Fruit fly (Drosophila melanogaster) whole organism, prepupa: ENCODE data around the gene rt.

ENCODE experiments used
- Blimp-1 ChIP-seq: fragments of 200-800 bp; sonication (Bioruptor generic); optimal IDR thresholded peaks from 3 replicates; lab custom pipeline; 2017; ENCODE audit warnings: missing biosample characterization, missing genetic modification characterization, mild to moderate bottlenecking, moderate library complexity, missing genetic modification reagents
- CG10631 ChIP-seq: fragments of 200-800 bp; sonication (Bioruptor generic); optimal IDR thresholded peaks from 2 replicates; lab custom pipeline; 2016; ENCODE audit warnings: missing biosample characterization, missing genetic modification characterization
- CG10669 ChIP-seq: fragments of 200-800 bp; sonication (Bioruptor generic); optimal IDR thresholded peaks from 3 replicates; lab custom pipeline; 2018; ENCODE audit warnings: missing biosample characterization, mild to moderate bottlenecking, missing genetic modification characterization, moderate library complexity
- CG11294 ChIP-seq: fragments of 200-800 bp; sonication (Bioruptor generic); IDR thresholded peaks from 2 replicates; pipeline ENCODE4 v1.3.6; 2022; ENCODE audit warnings: missing biosample characterization, missing genetic modification characterization
- CG11762 ChIP-seq: fragments of 200-800 bp; sonication (Bioruptor generic); optimal IDR thresholded peaks from 3 replicates; lab custom pipeline; 2016; ENCODE audit warnings: missing biosample characterization, missing genetic modification characterization; ENCODE audit not compliant: insufficient read depth
- CG11902 ChIP-seq: fragments of 200-800 bp; sonication (Bioruptor generic); optimal IDR thresholded peaks from 3 replicates; lab custom pipeline; 2016; ENCODE audit warnings: missing biosample characterization, missing genetic modification characterization
- CG15336 ChIP-seq: fragments of 200-800 bp; sonication (Bioruptor generic); IDR thresholded peaks from 2 replicates; pipeline ENCODE4 v1.3.6; 2022; ENCODE audit warnings: missing biosample characterization, missing genetic modification characterization
- CG16779 ChIP-seq: fragments of 200-800 bp; sonication (Bioruptor generic); optimal IDR thresholded peaks from 3 replicates; lab custom pipeline; 2017; ENCODE audit warnings: missing biosample characterization, mild to moderate bottlenecking, missing genetic modification characterization
- CG31627 ChIP-seq: fragments of 200-800 bp; sonication (Bioruptor generic); optimal IDR thresholded peaks from 3 replicates; lab custom pipeline; 2016; ENCODE audit warnings: missing biosample characterization, missing genetic modification characterization
- CG32006 ChIP-seq: fragments of 200-800 bp; sonication (Bioruptor generic); optimal IDR thresholded peaks from 3 replicates; lab custom pipeline; 2017; ENCODE audit warnings: missing biosample characterization, mild to moderate bottlenecking, missing genetic modification characterization
- CG34406 ChIP-seq: fragments of 200-800 bp; sonication (Bioruptor generic); optimal IDR thresholded peaks from 3 replicates; lab custom pipeline; 2016; ENCODE audit warnings: missing biosample characterization, missing genetic modification characterization
- CG3919 ChIP-seq: fragments of 200-800 bp; sonication (Bioruptor generic); optimal IDR thresholded peaks from 3 replicates; lab custom pipeline; 2016; ENCODE audit warnings: missing biosample characterization, missing genetic modification characterization
- CG4318 ChIP-seq: fragments of 200-800 bp; sonication (Bioruptor generic); optimal IDR thresholded peaks from 3 replicates; lab custom pipeline; 2017; ENCODE audit warnings: missing biosample characterization, mild to moderate bottlenecking, missing genetic modification characterization
- CG6163 ChIP-seq: fragments of 200-800 bp; sonication (Bioruptor generic); IDR thresholded peaks from 3 replicates; pipeline ENCODE4 v1.3.6; 2022; ENCODE audit warnings: missing biosample characterization, missing genetic modification characterization
- CG6276 ChIP-seq: fragments of 200-800 bp; sonication (Bioruptor generic); optimal IDR thresholded peaks from 2 replicates; lab custom pipeline; 2017; ENCODE audit warnings: missing biosample characterization, mild to moderate bottlenecking, missing genetic modification characterization
- CG6792 ChIP-seq: fragments of 200-800 bp; sonication (Bioruptor generic); optimal IDR thresholded peaks from 3 replicates; lab custom pipeline; 2016; ENCODE audit warnings: missing biosample characterization, missing genetic modification characterization
- CG6808 ChIP-seq: fragments of 200-800 bp; sonication (Bioruptor generic); optimal IDR thresholded peaks from 3 replicates; lab custom pipeline; 2017; ENCODE audit warnings: missing biosample characterization, missing genetic modification characterization, mild to moderate bottlenecking, moderate library complexity, missing genetic modification reagents
- CG6854 ChIP-seq: fragments of 200-800 bp; sonication (Bioruptor generic); optimal IDR thresholded peaks from 2 replicates; lab custom pipeline; 2017; ENCODE audit warnings: missing biosample characterization, mild to moderate bottlenecking, missing genetic modification characterization
- CG7368 ChIP-seq: fragments of 200-800 bp; sonication (Bioruptor generic); optimal IDR thresholded peaks from 3 replicates; lab custom pipeline; 2016; ENCODE audit warnings: missing biosample characterization, missing genetic modification characterization
- CG8119 ChIP-seq: fragments of 200-800 bp; sonication (Bioruptor generic); IDR thresholded peaks from 3 replicates; pipeline ENCODE4 v1.3.6; 2022; ENCODE audit warnings: missing biosample characterization, missing genetic modification characterization
- CG8632 ChIP-seq: fragments of 200-800 bp; sonication (Bioruptor generic); optimal IDR thresholded peaks from 3 replicates; lab custom pipeline; 2016; ENCODE audit warnings: missing biosample characterization, missing genetic modification characterization
- CG9139 ChIP-seq: fragments of 200-800 bp; sonication (Bioruptor generic); optimal IDR thresholded peaks from 3 replicates; lab custom pipeline; 2017; ENCODE audit warnings: missing biosample characterization, mild to moderate bottlenecking, missing genetic modification characterization
- Eip78C ChIP-seq: fragments of 200-800 bp; sonication (Bioruptor generic); peaks from one replicate; lab custom pipeline; 2016; ENCODE audit warnings: missing biosample characterization, missing genetic modification characterization
- Eip93F ChIP-seq: fragments of 200-800 bp; sonication (Bioruptor generic); optimal IDR thresholded peaks from 2 replicates; lab custom pipeline; 2016; ENCODE audit warnings: missing biosample characterization, mild to moderate bottlenecking, missing genetic modification characterization
- Ets21C ChIP-seq: fragments of 200-800 bp; sonication (Bioruptor generic); optimal IDR thresholded peaks from 3 replicates; lab custom pipeline; 2016; ENCODE audit warnings: missing biosample characterization, missing genetic modification characterization
- Ets96B ChIP-seq: fragments of 200-800 bp; optimal IDR thresholded peaks from 2 replicates; lab custom pipeline; 2019; ENCODE audit warnings: missing biosample characterization, mild to moderate bottlenecking, missing genetic modification characterization, moderate library complexity
- Gug ChIP-seq: fragments of 200-800 bp; sonication (Bioruptor generic); IDR thresholded peaks from 2 replicates; pipeline ENCODE4 v1.3.6; 2022; ENCODE audit warnings: missing biosample characterization, missing genetic modification characterization
- Hr38 ChIP-seq: sonication (Bioruptor generic); optimal IDR thresholded peaks from 2 replicates; lab custom pipeline; 2016; ENCODE audit warnings: missing biosample characterization, missing genetic modification characterization
- Hr4 ChIP-seq: fragments of 200-800 bp; sonication (Bioruptor generic); optimal IDR thresholded peaks from 3 replicates; lab custom pipeline; 2016; ENCODE audit warnings: missing biosample characterization, missing genetic modification characterization
- Met ChIP-seq: fragments of 200-800 bp; sonication (Bioruptor generic); optimal IDR thresholded peaks from 3 replicates; lab custom pipeline; 2016; ENCODE audit warnings: missing biosample characterization, missing genetic modification characterization
- OdsH ChIP-seq: fragments of 200-800 bp; sonication (Bioruptor generic); optimal IDR thresholded peaks from 3 replicates; lab custom pipeline; 2016; ENCODE audit warnings: missing biosample characterization, missing genetic modification characterization
- Smox ChIP-seq: fragments of 200-800 bp; sonication (Bioruptor generic); optimal IDR thresholded peaks from 3 replicates; lab custom pipeline; 2016; ENCODE audit warnings: missing biosample characterization, missing genetic modification characterization
- Sox102F ChIP-seq: fragments of 200-800 bp; sonication (Bioruptor generic); optimal IDR thresholded peaks from 2 replicates; lab custom pipeline; 2016; ENCODE audit warnings: missing biosample characterization, mild to moderate bottlenecking, missing genetic modification characterization
- Sox14 ChIP-seq: fragments of 200-800 bp; sonication (Bioruptor generic); optimal IDR thresholded peaks from 3 replicates; lab custom pipeline; 2016; ENCODE audit warnings: missing biosample characterization, missing genetic modification characterization
- Sox15 ChIP-seq: fragments of 200-800 bp; sonication (Bioruptor generic); optimal IDR thresholded peaks from 3 replicates; lab custom pipeline; 2016; ENCODE audit warnings: missing biosample characterization, missing genetic modification characterization
- achi ChIP-seq: fragments of 200-800 bp; sonication (Bioruptor generic); optimal IDR thresholded peaks from 3 replicates; lab custom pipeline; 2016; ENCODE audit warnings: missing biosample characterization, missing genetic modification characterization
- cyc ChIP-seq: fragments of 200-800 bp; sonication (Bioruptor generic); optimal IDR thresholded peaks from 3 replicates; lab custom pipeline; 2016; ENCODE audit warnings: missing biosample characterization, missing genetic modification characterization
- dac ChIP-seq: fragments of 200-800 bp; sonication (Bioruptor generic); optimal IDR thresholded peaks from 2 replicates; lab custom pipeline; 2017; ENCODE audit warnings: missing biosample characterization, mild to moderate bottlenecking, missing genetic modification characterization
- esn ChIP-seq: fragments of 200-800 bp; sonication (Bioruptor generic); optimal IDR thresholded peaks from 2 replicates; lab custom pipeline; 2016; ENCODE audit warnings: missing biosample characterization, mild to moderate bottlenecking, missing genetic modification characterization, moderate library complexity
- fd85E ChIP-seq: fragments of 200-800 bp; sonication (Bioruptor generic); optimal IDR thresholded peaks from 3 replicates; lab custom pipeline; 2016; ENCODE audit warnings: missing biosample characterization, missing genetic modification characterization
- lz ChIP-seq: fragments of 200-800 bp; sonication (Bioruptor generic); optimal IDR thresholded peaks from 3 replicates; lab custom pipeline; 2016; ENCODE audit warnings: missing biosample characterization, missing genetic modification characterization
- pdm3 ChIP-seq: fragments of 200-800 bp; sonication (Bioruptor generic); optimal IDR thresholded peaks from 3 replicates; lab custom pipeline; 2016; ENCODE audit warnings: missing biosample characterization, missing genetic modification characterization
- salr ChIP-seq, 2 experiments: fragments of 200-800 bp; sonication (Bioruptor generic); optimal IDR thresholded peaks; 3 replicates each; lab custom pipeline; 2016 to 2018; ENCODE audit warnings: missing biosample characterization in 2 of 2, missing genetic modification characterization in 2 of 2, mild to moderate bottlenecking in 1 of 2
- spab ChIP-seq: fragments of 200-800 bp; sonication (Bioruptor generic); optimal IDR thresholded peaks from 2 replicates; lab custom pipeline; 2017; ENCODE audit warnings: missing biosample characterization, mild to moderate bottlenecking, missing genetic modification characterization, missing genetic modification reagents
- ss ChIP-seq, 2 experiments: fragments of 200-800 bp; sonication (Bioruptor generic); optimal IDR thresholded peaks; 2 replicates in 1 of 2; 3 replicates in 1 of 2; lab custom pipeline; 2017 to 2018; ENCODE audit warnings: mild to moderate bottlenecking in 2 of 2, missing biosample characterization in 2 of 2, missing genetic modification characterization in 2 of 2, moderate library complexity in 1 of 2
- svp ChIP-seq: fragments of 200-800 bp; sonication (Bioruptor generic); peaks from one replicate; lab custom pipeline; 2016; ENCODE audit warnings: missing biosample characterization, missing genetic modification characterization
- topi ChIP-seq: fragments of 200-800 bp; sonication (Bioruptor generic); optimal IDR thresholded peaks from 3 replicates; lab custom pipeline; 2016; ENCODE audit warnings: missing biosample characterization, missing genetic modification characterization
- vri ChIP-seq: fragments of 200-800 bp; sonication (Bioruptor generic); optimal IDR thresholded peaks from 3 replicates; lab custom pipeline; 2016; ENCODE audit warnings: missing biosample characterization, mild to moderate bottlenecking, missing genetic modification characterization

Gene rt

dm6 chr3L:11587720-11588580 lies at the start of gene rt (continued):
- TF ChIP-seq CG34406 (GFP tag; lab: Kevin White, UChicago) (peak; percentile 78), CG10669 (GFP tag; lab: Kevin White, UChicago) (peak; percentile 92), Eip78C (GFP tag; lab: Kevin White, UChicago) (peak; percentile 95), Met (GFP tag; lab: Kevin White, UChicago) (peak; percentile 87), Ets21C (GFP tag; lab: Kevin White, UChicago) (peak; percentile 73), ss (GFP tag; optimal IDR thresholded peaks at IDR 0.05; lab: Kevin White, UChicago) (peak; percentile 81 to 89), CG7368 (peak; percentile 84), CG11902 (peak; percentile 63), topi (peak; percentile 87), CG10631 (GFP tag; lab: Kevin White, UChicago) (peak; percentile 80)

dm6 chr3L:11636829-11637228 lies 49.3 kb upstream of the rt start:
- TF ChIP-seq Blimp-1 (no peak), Hr4 (GFP tag; lab: Kevin White, UChicago) (no peak), CG3919 (GFP tag; lab: Kevin White, UChicago) (no peak), OdsH (no peak), CG7368 (peak; percentile 10), CG32006 (GFP tag; lab: Kevin White, UChicago) (no peak), CG6276 (GFP tag; lab: Kevin White, UChicago) (peak; percentile 15), Ets96B (tag; lab: Kevin White, UChicago) (no peak), Sox15 (GFP tag; lab: Kevin White, UChicago) (no peak), pdm3 (GFP tag; lab: Kevin White, UChicago) (no peak), Hr38 (GFP tag; lab: Kevin White, UChicago) (no peak), vri (no peak), CG11294 (GFP tag; lab: Robert Waterston, UW) (no peak), CG9139 (no peak), Eip78C (GFP tag; lab: Kevin White, UChicago) (no peak), salr (GFP tag; optimal IDR thresholded peaks at IDR 0.05; lab: Kevin White, UChicago) (no peak), CG11902 (no peak), achi (GFP tag; lab: Kevin White, UChicago) (no peak), Gug (GFP tag; lab: Robert Waterston, UW) (peak; percentile 43; the same call in 1 of the 2 replicates), CG8119 (GFP tag; lab: Robert Waterston, UW) (peak; percentile 62), CG11762 (GFP tag; lab: Kevin White, UChicago) (peak; percentile 2), Sox102F (GFP tag; lab: Kevin White, UChicago) (no peak), fd85E (no peak), CG10631 (GFP tag; lab: Kevin White, UChicago) (peak; percentile 19), CG31627 (GFP tag; lab: Kevin White, UChicago) (no peak), lz (no peak), ss (GFP tag; optimal IDR thresholded peaks at IDR 0.05; lab: Kevin White, UChicago) (no peak), topi (no peak), CG6792 (GFP tag; lab: Kevin White, UChicago) (no peak), svp (GFP tag; lab: Kevin White, UChicago) (no peak), esn (GFP tag; lab: Kevin White, UChicago) (no peak), spab (GFP tag; lab: Kevin White, UChicago) (no peak), Eip93F (no peak), Ets21C (GFP tag; lab: Kevin White, UChicago) (no peak), CG4318 (GFP tag; lab: Kevin White, UChicago) (peak; percentile 17), CG6163 (peak; percentile 70; the same call in 2 of the 3 replicates), CG6808 (GFP tag; lab: Kevin White, UChicago) (peak; percentile 1), Smox (no peak), CG8632 (GFP tag; lab: Kevin White, UChicago) (no peak), Sox14 (GFP tag; lab: Kevin White, UChicago) (no peak), CG15336 (GFP tag; lab: Robert Waterston, UW) (peak; percentile 57; the same call in 1 of the 2 replicates), CG6854 (no peak), CG16779 (tag; lab: Kevin White, UChicago) (no peak), cyc (GFP tag; lab: Kevin White, UChicago) (no peak), dac (GFP tag; lab: Kevin White, UChicago) (no peak)
